Fruit fly (Drosophila melanogaster) whole organism, embryonic: ENCODE data around the gene CG42795.

Source experiments
- CG15269 ChIP-seq: fragments of 200-800 bp; sonication (Bioruptor generic); optimal IDR thresholded peaks from 2 replicates; lab custom pipeline; 2018; ENCODE audit warnings: missing biosample characterization, mild to moderate bottlenecking, missing genetic modification characterization, moderate library complexity
- CG17829 ChIP-seq: fragments of 200-800 bp; optimal IDR thresholded peaks from 2 replicates; lab custom pipeline; 2019; ENCODE audit warnings: missing biosample characterization, mild to moderate bottlenecking, missing genetic modification characterization, moderate library complexity
- CG18262 ChIP-seq: fragments of 200-800 bp; optimal IDR thresholded peaks from 3 replicates; lab custom pipeline; 2019; ENCODE audit warnings: missing biosample characterization, mild to moderate bottlenecking, missing genetic modification characterization, moderate library complexity
- CG4730 ChIP-seq: fragments of 200-800 bp; sonication (Bioruptor generic); IDR thresholded peaks from 2 replicates; pipeline ENCODE4 v1.3.6; 2022; ENCODE audit warnings: missing biosample characterization, missing genetic modification characterization
- ERR ChIP-seq: fragments of 200-800 bp; sonication (Bioruptor generic); optimal IDR thresholded peaks from 2 replicates; lab custom pipeline; 2016; ENCODE audit warnings: missing biosample characterization, missing genetic modification characterization
- Pdp1 ChIP-seq, 2 experiments: fragments of 200-800 bp; sonication (Bioruptor generic); optimal IDR thresholded peaks; 3 replicates each; lab custom pipeline; 2016; ENCODE audit warnings: missing biosample characterization in 2 of 2, missing genetic modification characterization in 2 of 2, mild to moderate bottlenecking in 1 of 2, moderate library complexity in 1 of 2
- YL-1 ChIP-seq: fragments of 200-800 bp; sonication (Bioruptor generic); optimal IDR thresholded peaks from 3 replicates; lab custom pipeline; 2017; ENCODE audit warnings: missing biosample characterization, mild to moderate bottlenecking, missing genetic modification characterization
- az2 ChIP-seq: fragments of 200-800 bp; sonication (Bioruptor generic); optimal IDR thresholded peaks from 3 replicates; lab custom pipeline; 2016; ENCODE audit warnings: missing biosample characterization, missing genetic modification characterization
- cad ChIP-seq: fragments of >200 bp; optimal IDR thresholded peaks from 2 replicates; lab custom pipeline; 2017; ENCODE audit warnings: missing biosample characterization, missing genetic modification characterization
- lola ChIP-seq, 3 experiments: fragments of >200 bp in 2 of 3; fragments of 200-800 bp in 1 of 3; sonication (Bioruptor generic) in 1 of 3; optimal IDR thresholded peaks; 2 replicates each; lab custom pipeline; 2017 to 2019; ENCODE audit warnings: missing biosample characterization in 3 of 3, missing genetic modification characterization in 3 of 3, mild to moderate bottlenecking in 1 of 3, moderate library complexity in 1 of 3
- org-1 ChIP-seq: fragments of 200-800 bp; sonication (Bioruptor generic); optimal IDR thresholded peaks from 2 replicates; lab custom pipeline; 2017; ENCODE audit warnings: missing biosample characterization, missing genetic modification characterization
- pita ChIP-seq: fragments of 200-800 bp; sonication (Bioruptor generic); optimal IDR thresholded peaks from 2 replicates; lab custom pipeline; 2017; ENCODE audit warnings: missing biosample characterization, mild to moderate bottlenecking, missing genetic modification characterization
- psq ChIP-seq: fragments of 200-800 bp; sonication (Bioruptor generic); optimal IDR thresholded peaks from 2 replicates; lab custom pipeline; 2017; ENCODE audit warnings: missing biosample characterization, missing genetic modification characterization

- TF ChIP-seq CG18262 (tag; lab: Kevin White, UChicago) (no peak), psq (GFP tag; lab: Kevin White, UChicago) (no peak), CG17829 (no peak), org-1 (GFP tag; lab: Kevin White, UChicago) (no peak), CG4730 (GFP tag; lab: Robert Waterston, UW) (no peak), az2 (no peak), pita (GFP tag; lab: Kevin White, UChicago) (no peak), lola (GFP tag; optimal IDR thresholded peaks at IDR 0.05; lab: Kevin White, UChicago) (no peak), ERR (GFP tag; lab: Kevin White, UChicago) (no peak), cad (GFP tag; lab: Kevin White, UChicago) (no peak), Pdp1 (GFP tag; optimal IDR thresholded peaks at IDR 0.05; lab: Kevin White, UChicago) (no peak), CG15269 (tag; lab: Kevin White, UChicago) (no peak), YL-1 (no peak)
Measured at dm6 chr3R:10176927-10177511, 48.5 kb upstream of the CG42795 start.
